Worm (Caenorhabditis elegans): Measurements from ENCODE around the gene C28H8.7.

- TF ChIP-seq ama-1 (optimal IDR thresholded peaks at IDR 0.05) (no peak), pes-1 (GFP tag; IDR thresholded peaks at IDR 0.05) (no peak), ets-7 (tag; optimal IDR thresholded peaks at IDR 0.05) (no peak), B0310.2 (tag; optimal IDR thresholded peaks at IDR 0.05) (no peak), tra-4 (tag; optimal IDR thresholded peaks at IDR 0.05) (no peak), ceh-13 (GFP tag; optimal IDR thresholded peaks at IDR 0.05) (no peak), sea-1 (GFP tag; conservative IDR thresholded peaks at IDR 0.05) (no peak), tbx-11 (GFP tag; IDR thresholded peaks at IDR 0.05) (no peak), tbx-37 (GFP tag; conservative IDR thresholded peaks at IDR 0.05) (no peak), hmbx-1 (tag; optimal IDR thresholded peaks at IDR 0.05) (no peak), scrt-1 (GFP tag; IDR thresholded peaks at IDR 0.05) (no peak), hmg-4 (GFP tag; optimal IDR thresholded peaks at IDR 0.05) (no peak), F13C5.2 (tag; optimal IDR thresholded peaks at IDR 0.05) (no peak)
Observed at ce11 chrIII:5839147-5839546, 47.6 kb downstream of the C28H8.7 start.

Data from whole organism, early embryonic.